Worm (Caenorhabditis elegans): ENCODE data around the gene cal-1.

Gene cal-1

ce11 chrV:12556904-12557303 lies 39.9 kb upstream of the cal-1 start:
- TF ChIP-seq hlh-30 (tag; optimal IDR thresholded peaks at IDR 0.05; ENCODE audit: insufficient read depth), result peak; percentile 27
- TF ChIP-seq hlh-11 (tag; optimal IDR thresholded peaks at IDR 0.05), result peak; percentile 49
- TF ChIP-seq mxl-3 (GFP tag; optimal IDR thresholded peaks at IDR 0.05), result peak; percentile 56
- peak; percentile 66 for TF ChIP-seq aha-1 (tag)
- no peak for TF ChIP-seq daf-16 (GFP tag; optimal IDR thresholded peaks at IDR 0.05)
- TF ChIP-seq daf-16 (tag; optimal IDR thresholded peaks at IDR 0.05), result no peak
- TF ChIP-seq ceh-62 (tag; optimal IDR thresholded peaks at IDR 0.05), result no peak
- peak; percentile 30 for TF ChIP-seq nhr-28 (tag; optimal IDR thresholded peaks at IDR 0.05)
- no peak for TF ChIP-seq daf-8 (GFP tag; IDR thresholded peaks at IDR 0.05)
- peak in 1 of 2 experiments; percentile 52 for TF ChIP-seq mdl-1 (tag; optimal IDR thresholded peaks at IDR 0.05)
- 0 out of 2 replicates have a peak, but pooled peaks have one; percentile 32 for TF ChIP-seq zip-11 (GFP tag; IDR thresholded peaks at IDR 0.05)
- TF ChIP-seq egl-27 (tag; optimal IDR thresholded peaks at IDR 0.05), result no peak

DNA sequence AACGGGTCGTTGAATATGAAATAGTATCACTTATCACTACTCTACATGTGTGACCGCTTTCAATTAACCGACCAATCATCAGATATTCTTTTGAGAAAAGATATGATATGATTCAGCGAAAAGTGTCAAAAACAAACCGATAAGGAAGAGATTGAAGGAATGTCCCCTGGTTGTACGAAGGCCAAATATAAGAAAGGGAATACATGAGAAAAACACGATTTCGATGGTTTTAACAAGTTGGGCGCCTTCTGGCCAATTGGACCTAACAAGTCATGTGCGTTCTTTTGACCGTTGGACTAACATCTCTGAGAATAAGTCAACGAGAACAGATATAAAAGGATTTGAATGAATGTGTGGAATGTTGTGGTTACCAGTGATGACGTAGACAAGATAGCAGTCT lies 38.8 kb upstream of the cal-1 start:
- TF ChIP-seq nhr-28 (tag; optimal IDR thresholded peaks at IDR 0.05) (peak; percentile 10), unc-62 (GFP tag; optimal IDR thresholded peaks at IDR 0.05 in 1 of 2) (no peak), unc-62 (tag; optimal IDR thresholded peaks at IDR 0.05) (no peak), ces-1 (GFP tag; optimal IDR thresholded peaks at IDR 0.05) (no peak), ama-1 (optimal IDR thresholded peaks at IDR 0.05) (peak; percentile 50), nhr-25 (tag; optimal IDR thresholded peaks at IDR 0.05; ENCODE audit: borderline replicate concordance, insufficient read depth) (peak; percentile 26), hlh-30 (tag; optimal IDR thresholded peaks at IDR 0.05; ENCODE audit: insufficient read depth) (peak; percentile 42), D1046.2 (GFP tag; IDR thresholded peaks at IDR 0.05) (no peak)

DNA sequence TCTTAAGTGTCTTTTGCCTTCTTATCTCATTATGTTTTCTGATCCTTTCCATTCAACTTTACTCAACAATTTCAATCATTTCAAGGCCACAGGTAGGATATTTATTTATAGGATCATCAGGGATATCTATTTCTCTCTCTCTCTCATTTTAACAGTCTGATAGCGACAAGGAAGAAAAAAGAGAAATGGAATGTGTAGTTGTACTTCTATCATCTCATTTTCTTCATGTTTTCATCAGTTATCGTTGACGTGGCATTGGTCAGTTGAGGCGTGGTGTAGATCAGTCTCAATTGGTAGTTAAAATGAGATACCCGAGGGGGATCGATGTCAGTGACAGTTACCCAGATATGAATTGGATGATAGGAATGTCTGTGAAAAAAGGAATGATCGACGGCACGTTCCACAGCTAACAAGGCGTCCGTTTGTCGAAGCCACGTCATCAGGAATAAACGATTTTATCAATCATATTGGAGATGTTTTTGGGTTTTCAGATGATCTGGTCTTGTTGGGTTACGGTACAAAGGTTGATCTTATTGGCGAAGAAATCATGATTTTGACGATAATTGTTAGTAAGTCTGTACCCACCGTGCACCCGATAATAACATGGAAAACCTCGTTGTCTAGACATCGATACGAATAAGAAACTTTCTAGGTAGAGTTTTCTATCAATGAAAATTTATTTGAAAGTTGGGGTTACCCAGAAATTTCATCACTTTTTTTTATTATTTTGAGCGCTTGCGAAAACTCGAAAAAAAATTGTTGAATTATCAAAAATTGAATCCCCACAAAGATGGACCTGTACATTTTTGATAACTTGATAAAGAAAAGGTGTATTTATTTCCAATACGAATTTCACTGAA lies 37.4 kb upstream of the cal-1 start:
- TF ChIP-seq dmd-9 (GFP tag; IDR thresholded peaks at IDR 0.05) (no peak), nhr-48 (tag; optimal IDR thresholded peaks at IDR 0.05) (peak; percentile 33), ama-1 (optimal IDR thresholded peaks at IDR 0.05) (peak; percentile 69), set-16 (GFP tag; IDR thresholded peaks at IDR 0.05) (no peak), rbr-2 (tag; optimal IDR thresholded peaks at IDR 0.05) (no peak), ceh-62 (tag; optimal IDR thresholded peaks at IDR 0.05) (no peak), unc-62 (GFP tag; optimal IDR thresholded peaks at IDR 0.05 in 1 of 2) (peak in 1 of 2 experiments; percentile 88), unc-62 (tag; optimal IDR thresholded peaks at IDR 0.05) (no peak), ctbp-1 (GFP tag; IDR thresholded peaks at IDR 0.05) (no peak), dve-1 (tag; optimal IDR thresholded peaks at IDR 0.05; ENCODE audit: insufficient read depth) (peak; percentile 12), lin-1 (GFP tag; IDR thresholded peaks at IDR 0.05) (no peak), zag-1 (tag; optimal IDR thresholded peaks at IDR 0.05) (no peak), egl-27 (tag; optimal IDR thresholded peaks at IDR 0.05) (no peak), ztf-7 (tag; optimal IDR thresholded peaks at IDR 0.05) (no peak), lir-3 (tag; optimal IDR thresholded peaks at IDR 0.05) (no peak), mxl-3 (GFP tag; optimal IDR thresholded peaks at IDR 0.05) (peak; percentile 4), ztf-11 (tag; optimal IDR thresholded peaks at IDR 0.05) (no peak), nhr-42 (GFP tag; IDR thresholded peaks at IDR 0.05) (no peak), attf-4 (tag; optimal IDR thresholded peaks at IDR 0.05) (no peak), dmd-8 (GFP tag; IDR thresholded peaks at IDR 0.05) (no peak), tag-97 (GFP tag; IDR thresholded peaks at IDR 0.05) (no peak), ces-1 (GFP tag; optimal IDR thresholded peaks at IDR 0.05) (no peak), madf-9 (GFP tag; conservative IDR thresholded peaks at IDR 0.05) (no peak), nhr-6 (tag; optimal IDR thresholded peaks at IDR 0.05) (peak; percentile 46), aly-2 (tag; optimal IDR thresholded peaks at IDR 0.05) (no peak), hlh-30 (tag; optimal IDR thresholded peaks at IDR 0.05; ENCODE audit: insufficient read depth) (peak; percentile 37), mdl-1 (tag; optimal IDR thresholded peaks at IDR 0.05) (peak in 1 of 2 experiments; percentile 70), nhr-10 (tag; optimal IDR thresholded peaks at IDR 0.05) (no peak), nhr-77 (tag; optimal IDR thresholded peaks at IDR 0.05) (no peak), hlh-11 (tag; optimal IDR thresholded peaks at IDR 0.05) (peak; percentile 41), jun-1 (tag; optimal IDR thresholded peaks at IDR 0.05) (no peak), aha-1 (tag) (peak; percentile 45), zfp-3 (GFP tag; conservative IDR thresholded peaks at IDR 0.05) (no peak), T20F7.1 (GFP tag; optimal IDR thresholded peaks at IDR 0.05) (no peak), ceh-20 (GFP tag; IDR thresholded peaks at IDR 0.05) (no peak), nhr-28 (tag; optimal IDR thresholded peaks at IDR 0.05) (peak; percentile 90), spr-3 (GFP tag; optimal IDR thresholded peaks at IDR 0.05) (no peak), lim-7 (GFP tag; IDR thresholded peaks at IDR 0.05) (no peak), nhr-25 (tag; optimal IDR thresholded peaks at IDR 0.05; ENCODE audit: borderline replicate concordance, insufficient read depth) (no peak)

Measured in whole organism, L4 larva.